Fruit fly (Drosophila melanogaster) whole organism, pupa: Measurements from ENCODE around the gene CG3764.
A peak's percentile ranks its signal among the peaks of the same experiment; 100 is the strongest.

Experiments used
- CG10348 ChIP-seq: fragments of 200-800 bp; sonication (Bioruptor generic); IDR thresholded peaks from 2 replicates; pipeline ENCODE4 v1.3.6; 2022; ENCODE audit warnings: missing biosample characterization, missing genetic modification characterization
- CG12605 ChIP-seq: fragments of 200-800 bp; sonication (Bioruptor generic); IDR thresholded peaks from 2 replicates; pipeline ENCODE4 v1.3.6; 2022; ENCODE audit warnings: missing biosample characterization, missing genetic modification characterization
- CG13204 ChIP-seq: fragments of 200-800 bp; sonication (Bioruptor generic); optimal IDR thresholded peaks from 2 replicates; lab custom pipeline; 2018; ENCODE audit warnings: missing biosample characterization, mild to moderate bottlenecking, missing genetic modification characterization, moderate library complexity
- CG14655 ChIP-seq: fragments of 200-800 bp; sonication (Bioruptor generic); optimal IDR thresholded peaks from 3 replicates; lab custom pipeline; 2017; ENCODE audit warnings: mild to moderate bottlenecking, missing biosample characterization, missing genetic modification reagents, missing genetic modification characterization
- CG15710 ChIP-seq: fragments of 200-800 bp; sonication (Bioruptor generic); optimal IDR thresholded peaks from 2 replicates; lab custom pipeline; 2018; ENCODE audit warnings: missing biosample characterization, mild to moderate bottlenecking, missing genetic modification characterization, moderate library complexity
- CG17806 ChIP-seq: fragments of 200-800 bp; sonication (Bioruptor generic); optimal IDR thresholded peaks from 2 replicates; lab custom pipeline; 2018; ENCODE audit warnings: missing biosample characterization, mild to moderate bottlenecking, missing genetic modification characterization, moderate library complexity
- CG32121 ChIP-seq: fragments of 200-800 bp; sonication (Bioruptor generic); IDR thresholded peaks from 2 replicates; pipeline ENCODE4 v1.3.6; 2022; ENCODE audit warnings: missing biosample characterization, missing genetic modification characterization
- CG34367 ChIP-seq: fragments of 200-800 bp; sonication (Bioruptor generic); optimal IDR thresholded peaks from 2 replicates; lab custom pipeline; 2018; ENCODE audit warnings: missing biosample characterization, mild to moderate bottlenecking, missing genetic modification characterization
- CG4496 ChIP-seq: fragments of 200-800 bp; sonication (Bioruptor generic); IDR thresholded peaks from 3 replicates; pipeline ENCODE4 v1.3.6; 2022; ENCODE audit warnings: missing biosample characterization, missing genetic modification characterization
- CG8159 ChIP-seq: fragments of 200-800 bp; sonication (Bioruptor generic); optimal IDR thresholded peaks from 3 replicates; lab custom pipeline; 2018; ENCODE audit warnings: missing biosample characterization, mild to moderate bottlenecking, missing genetic modification characterization, moderate library complexity
- CG8301 ChIP-seq: fragments of 200-800 bp; sonication (Bioruptor generic); optimal IDR thresholded peaks from 2 replicates; lab custom pipeline; 2018; ENCODE audit warnings: missing biosample characterization, mild to moderate bottlenecking, missing genetic modification characterization
- CG9948 ChIP-seq: fragments of 200-800 bp; sonication (Bioruptor generic); optimal IDR thresholded peaks from 2 replicates; lab custom pipeline; 2018; ENCODE audit warnings: missing biosample characterization, mild to moderate bottlenecking, missing genetic modification characterization, moderate library complexity
- D1 ChIP-seq: fragments of 200-800 bp; sonication (Bioruptor generic); optimal IDR thresholded peaks from 2 replicates; lab custom pipeline; 2018; ENCODE audit warnings: missing biosample characterization, mild to moderate bottlenecking, missing genetic modification characterization, moderate library complexity
- EcR ChIP-seq: fragments of 200-800 bp; sonication (Bioruptor generic); optimal IDR thresholded peaks from 3 replicates; lab custom pipeline; 2019; ENCODE audit warnings: missing biosample characterization, missing genetic modification characterization, mild to moderate bottlenecking, moderate library complexity, missing genetic modification reagents
- Ets98B ChIP-seq: fragments of 200-800 bp; sonication (Bioruptor generic); IDR thresholded peaks from 2 replicates; pipeline ENCODE4 v1.3.6; 2022; ENCODE audit warnings: missing biosample characterization, missing genetic modification characterization
- Pif1A ChIP-seq: fragments of 200-800 bp; sonication (Bioruptor generic); optimal IDR thresholded peaks from 3 replicates; lab custom pipeline; 2016; ENCODE audit warnings: missing biosample characterization, missing genetic modification characterization
- Pif1B ChIP-seq: fragments of 200-800 bp; sonication (Bioruptor generic); optimal IDR thresholded peaks from 3 replicates; lab custom pipeline; 2016; ENCODE audit warnings: missing biosample characterization, missing genetic modification characterization
- Snoo ChIP-seq: fragments of 200-800 bp; sonication (Bioruptor generic); optimal IDR thresholded peaks from 3 replicates; lab custom pipeline; 2017; ENCODE audit warnings: missing biosample characterization, mild to moderate bottlenecking, missing genetic modification characterization, inconsistent platforms
- fd96Ca ChIP-seq: fragments of 200-800 bp; sonication (Bioruptor generic); IDR thresholded peaks from 3 replicates; pipeline ENCODE4 v1.3.6; 2022; ENCODE audit warnings: missing biosample characterization, missing genetic modification characterization
- gl ChIP-seq: fragments of 200-800 bp; sonication (Bioruptor generic); optimal IDR thresholded peaks from 2 replicates; lab custom pipeline; 2018; ENCODE audit warnings: missing biosample characterization, mild to moderate bottlenecking, missing genetic modification characterization
- rn ChIP-seq: fragments of 200-800 bp; sonication (Bioruptor generic); IDR thresholded peaks from 2 replicates; pipeline ENCODE4 v1.3.6; 2022; ENCODE audit warnings: missing biosample characterization, missing genetic modification characterization

Gene CG3764

DNA sequence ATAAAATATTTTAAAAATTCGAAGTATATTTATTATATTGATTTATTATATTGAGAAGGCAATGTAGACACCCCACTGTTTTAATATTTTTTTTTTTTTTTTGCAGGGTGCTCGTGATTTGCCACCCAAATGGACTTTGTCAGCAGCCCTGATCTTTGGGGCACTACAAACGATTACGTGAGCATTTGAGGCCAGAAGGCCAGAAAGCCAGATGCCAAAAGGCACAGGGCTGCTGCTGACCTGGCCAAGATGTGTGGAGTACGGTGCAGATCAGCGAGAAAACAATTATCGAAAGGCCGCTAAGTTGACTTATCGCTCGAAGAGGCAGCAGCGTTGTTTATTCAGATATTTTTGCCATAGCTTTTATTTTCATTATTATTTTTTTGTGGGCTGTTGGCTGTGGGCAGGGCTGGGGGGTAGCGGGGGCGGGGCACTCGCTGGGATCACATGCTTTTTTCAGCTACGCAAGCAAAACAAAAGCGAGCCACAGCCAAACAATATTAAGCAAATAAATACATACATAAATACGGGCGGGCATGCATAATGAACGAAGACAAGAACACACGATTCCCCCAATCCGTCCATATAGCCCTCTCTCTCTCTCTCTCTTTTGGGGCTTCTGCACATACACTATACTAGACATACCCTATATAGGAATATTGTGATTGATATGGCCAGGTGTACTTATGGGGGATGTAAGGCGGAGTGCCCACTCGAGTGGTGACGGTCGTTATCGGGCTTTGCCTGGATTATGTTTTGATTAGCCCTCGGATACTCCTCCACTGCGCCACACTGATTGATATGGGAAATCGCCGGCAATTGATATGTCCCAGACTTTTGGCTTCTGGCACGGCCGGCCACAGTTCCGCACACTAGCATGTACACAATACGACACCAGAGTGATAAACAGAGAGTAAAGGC, 8.9 kb downstream of the CG3764 start:
- TF ChIP-seq rn (no peak), CG4496 (0 out of 3 replicates have a peak, but pooled peaks have one; percentile 25)

DNA sequence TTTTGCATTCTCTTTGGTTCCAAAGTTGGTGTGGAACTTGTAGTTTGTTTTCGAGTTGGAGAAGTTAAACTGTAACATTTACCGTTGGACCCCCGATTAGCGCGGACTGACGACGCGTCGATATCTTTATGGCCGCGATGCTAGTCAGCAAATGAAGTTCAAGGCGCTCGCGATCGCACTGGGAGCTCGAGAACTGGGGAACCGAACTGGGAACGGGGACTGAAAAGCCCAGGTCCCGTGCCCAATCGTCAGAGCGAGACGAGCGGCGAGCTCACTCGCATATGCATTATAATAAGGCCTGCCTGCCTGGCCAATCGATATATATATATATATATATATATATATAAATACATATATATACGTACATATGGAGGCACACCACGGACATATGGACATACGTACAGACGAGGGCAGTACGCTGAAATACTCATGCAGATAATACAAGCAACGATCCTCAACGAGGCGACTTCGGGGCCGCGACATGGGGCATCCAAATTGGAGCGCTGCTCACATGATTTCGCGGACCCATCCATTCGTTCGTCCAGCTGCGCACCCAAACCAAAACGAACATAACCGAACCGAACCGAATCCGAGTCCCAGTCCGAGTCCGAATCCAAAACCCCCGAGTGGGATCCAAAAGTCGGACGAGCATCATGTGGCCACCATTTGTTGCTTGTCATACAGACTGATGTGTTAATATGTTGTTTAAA, 10.1 kb downstream of the CG3764 start:
- TF ChIP-seq CG4496 (peak; percentile 32; the same call in 1 of the 3 replicates), CG13204 (GFP tag; lab: Kevin White, UChicago) (peak; percentile 84), gl (tag; lab: Kevin White, UChicago) (no peak), Pif1B (GFP tag; lab: Kevin White, UChicago) (no peak), Ets98B (no peak), CG15710 (tag; lab: Kevin White, UChicago) (no peak), Snoo (no peak), CG12605 (GFP tag; lab: Robert Waterston, UW) (0 out of 2 replicates have a peak, but pooled peaks have one; percentile 8), CG17806 (tag; lab: Kevin White, UChicago) (no peak), EcR (GFP tag; lab: Kevin White, UChicago) (peak; percentile 82)

DNA sequence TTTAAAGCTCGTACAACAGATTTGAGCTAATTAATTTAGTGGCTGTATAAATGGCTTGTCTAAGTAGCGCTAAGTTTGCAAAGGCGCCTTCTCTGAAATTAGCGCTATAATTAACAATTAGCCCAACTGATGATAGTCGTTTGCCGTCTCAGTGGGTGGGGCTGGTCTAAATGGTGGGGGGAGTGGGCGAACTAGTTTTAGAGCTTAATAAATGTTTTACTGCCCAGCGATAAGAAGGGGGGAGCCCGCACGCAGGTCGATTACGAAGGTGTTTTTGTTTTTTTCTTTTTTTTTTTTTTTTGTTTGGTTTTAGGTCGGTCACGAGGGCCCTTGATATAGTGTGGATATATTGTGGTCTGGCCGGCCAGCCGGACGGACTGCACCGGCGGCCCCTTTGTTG, 11.3 kb downstream of the CG3764 start:
- TF ChIP-seq EcR (GFP tag; lab: Kevin White, UChicago): peak; percentile 21
- TF ChIP-seq CG8159: no peak
- no peak for TF ChIP-seq CG4496
- no peak for TF ChIP-seq CG32121 (GFP tag; lab: Robert Waterston, UW)
- TF ChIP-seq CG14655 (GFP tag; lab: Kevin White, UChicago): no peak
- 0 out of 3 replicates have a peak, but pooled peaks have one; percentile 14 for TF ChIP-seq fd96Ca (GFP tag; lab: Robert Waterston, UW)

DNA sequence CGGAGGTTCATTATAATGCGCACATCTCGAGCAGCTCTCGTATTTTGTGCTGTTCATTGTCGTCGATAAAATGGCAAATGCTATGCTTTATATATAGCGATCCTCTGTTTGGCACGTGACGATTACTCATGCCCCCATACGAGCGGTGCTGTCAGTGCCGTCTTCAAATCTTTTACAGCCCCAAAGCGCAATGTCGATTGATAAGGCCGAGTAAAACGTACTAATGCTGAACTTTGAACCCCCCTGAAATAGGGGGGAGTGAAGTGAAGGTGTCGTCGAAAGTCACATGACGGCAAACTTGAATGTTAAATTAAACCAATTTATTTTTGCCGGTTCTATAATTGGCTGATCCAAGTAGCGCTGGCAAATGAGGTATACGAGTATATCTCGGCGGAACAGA, 12.1 kb downstream of the CG3764 start:
- no peak for TF ChIP-seq D1
- TF ChIP-seq fd96Ca (GFP tag; lab: Robert Waterston, UW): no peak
- no peak for TF ChIP-seq rn
- TF ChIP-seq Pif1B (GFP tag; lab: Kevin White, UChicago): no peak
- peak; percentile 19 for TF ChIP-seq gl (tag; lab: Kevin White, UChicago)
- TF ChIP-seq CG4496: 0 out of 3 replicates have a peak, but pooled peaks have one; percentile 26
- no peak for TF ChIP-seq CG8301
- no peak for TF ChIP-seq EcR (GFP tag; lab: Kevin White, UChicago)
- TF ChIP-seq, all 21 proteins: peak for 2

DNA sequence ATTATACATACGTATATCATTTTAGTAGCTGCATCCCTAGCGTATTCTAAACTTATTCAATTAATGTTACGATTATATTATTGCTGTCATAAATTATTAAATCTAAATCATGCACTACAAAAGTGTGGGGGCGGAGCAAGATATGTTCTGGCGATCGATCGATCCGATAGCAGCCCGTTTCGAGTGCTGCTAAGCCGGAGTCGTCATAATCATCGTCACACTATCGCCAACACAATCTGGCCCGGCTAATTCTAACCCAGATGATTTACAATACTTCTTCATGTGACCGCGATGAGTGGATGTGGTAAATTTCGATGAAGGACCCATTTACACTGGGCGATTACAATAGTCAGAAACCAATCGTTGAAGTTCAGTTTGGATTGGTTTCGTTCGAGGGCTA, 17.6 kb downstream of the CG3764 start:
- no peak for TF ChIP-seq CG8159
- no peak for TF ChIP-seq EcR (GFP tag; lab: Kevin White, UChicago)
- TF ChIP-seq CG9948 (tag; lab: Kevin White, UChicago): no peak
- TF ChIP-seq CG14655 (GFP tag; lab: Kevin White, UChicago): no peak
- TF ChIP-seq CG12605 (GFP tag; lab: Robert Waterston, UW): no peak

DNA sequence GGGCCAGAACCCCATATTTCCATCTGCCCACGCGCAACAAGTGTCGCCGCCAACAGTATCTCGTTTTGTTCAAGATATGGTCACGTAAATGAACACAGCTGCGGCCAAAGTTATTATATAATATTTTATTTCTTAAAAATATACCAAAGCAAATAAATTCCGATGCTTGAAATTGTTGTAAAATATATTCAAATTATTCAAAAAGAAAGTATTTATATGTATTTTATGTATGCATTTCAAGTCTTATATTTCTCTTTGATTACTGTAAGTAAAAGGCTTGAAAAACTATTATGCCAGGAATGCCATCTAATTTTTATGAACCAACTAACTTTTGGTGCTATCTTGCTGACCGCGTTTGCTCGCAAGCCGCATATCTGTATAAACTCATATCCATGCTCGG, 23.2 kb downstream of the CG3764 start:
- TF ChIP-seq CG32121 (GFP tag; lab: Robert Waterston, UW) (peak; percentile 59), CG15710 (tag; lab: Kevin White, UChicago) (peak; percentile 89), EcR (GFP tag; lab: Kevin White, UChicago) (peak; percentile 29), CG12605 (GFP tag; lab: Robert Waterston, UW) (peak; percentile 64), CG8301 (peak; percentile 81), Pif1B (GFP tag; lab: Kevin White, UChicago) (no peak), CG9948 (tag; lab: Kevin White, UChicago) (peak; percentile 78), CG10348 (GFP tag; lab: Robert Waterston, UW) (no peak), Pif1A (GFP tag; lab: Kevin White, UChicago) (no peak), CG17806 (tag; lab: Kevin White, UChicago) (peak; percentile 80), CG14655 (GFP tag; lab: Kevin White, UChicago) (no peak), CG34367 (tag; lab: Kevin White, UChicago) (peak; percentile 72), Snoo (peak; percentile 80), fd96Ca (GFP tag; lab: Robert Waterston, UW) (no peak), CG13204 (GFP tag; lab: Kevin White, UChicago) (peak; percentile 78), D1 (no peak), gl (tag; lab: Kevin White, UChicago) (peak; percentile 39), CG8159 (peak; percentile 89), CG4496 (peak; percentile 74; the same call in 1 of the 3 replicates), Ets98B (peak; percentile 64), rn (no peak)
